Worm (Caenorhabditis elegans) whole organism, mixed stage, embryonic: Measurements from ENCODE around the gene semo-1.

ENCODE experiments used
- M03D4.4 ChIP-seq: sonication (generic microtip); optimal IDR thresholded peaks from 2 replicates; lab custom pipeline; 2017; ENCODE audit warnings: mild to moderate bottlenecking, missing genetic modification characterization, missing compliant biosample characterization
- bed-3 ChIP-seq: fragments of 200-800 bp; sonication (Bioruptor generic); optimal IDR thresholded peaks from 3 replicates; lab custom pipeline; 2018; ENCODE audit warnings: mild to moderate bottlenecking, missing genetic modification characterization, moderate library complexity, missing compliant biosample characterization
- blmp-1 ChIP-seq: fragments of 150-350 bp; optimal IDR thresholded peaks from 2 replicates; lab custom pipeline; 2014; ENCODE audit warnings: missing biosample characterization, missing genetic modification characterization
- ceh-39 ChIP-seq: fragments of 150-350 bp; optimal IDR thresholded peaks from 2 replicates; lab custom pipeline; 2014; ENCODE audit warnings: missing biosample characterization, missing genetic modification characterization
- ceh-43 ChIP-seq: fragments of 200-800 bp; sonication (Bioruptor generic); optimal IDR thresholded peaks from 2 replicates; lab custom pipeline; 2018; ENCODE audit warnings: mild to moderate bottlenecking, missing genetic modification characterization, moderate library complexity, missing compliant biosample characterization
- ceh-83 ChIP-seq: fragments of 200-800 bp; sonication (Bioruptor generic); optimal IDR thresholded peaks from 2 replicates; lab custom pipeline; 2018; ENCODE audit warnings: mild to moderate bottlenecking, missing genetic modification characterization, missing compliant biosample characterization
- ces-1 ChIP-seq: fragments of 150-350 bp; optimal IDR thresholded peaks from 2 replicates; lab custom pipeline; 2014; ENCODE audit warnings: missing biosample characterization, missing genetic modification reagents, missing genetic modification characterization
- cnd-1 ChIP-seq: fragments of 200-800 bp; sonication (Bioruptor generic); optimal IDR thresholded peaks from 2 replicates; lab custom pipeline; 2018; ENCODE audit warnings: mild to moderate bottlenecking, missing genetic modification characterization, missing compliant biosample characterization
- drap-1 ChIP-seq: fragments of 200-800 bp; sonication (Bioruptor generic); optimal IDR thresholded peaks from 3 replicates; lab custom pipeline; 2018; ENCODE audit warnings: mild to moderate bottlenecking, missing genetic modification characterization, missing compliant biosample characterization
- elt-1 ChIP-seq: sonication (generic microtip); optimal IDR thresholded peaks from 2 replicates; lab custom pipeline; 2017; ENCODE audit warnings: missing genetic modification characterization, mild to moderate bottlenecking, missing compliant biosample characterization, antibody characterized with exemption, moderate library complexity, borderline replicate concordance; ENCODE audit not compliant: insufficient read depth
- elt-3 ChIP-seq: fragments of 150-350 bp; optimal IDR thresholded peaks from 2 replicates; lab custom pipeline; 2014; ENCODE audit warnings: missing biosample characterization, missing genetic modification characterization
- flh-1 ChIP-seq: fragments of 200-800 bp; sonication (Bioruptor generic); optimal IDR thresholded peaks from 2 replicates; lab custom pipeline; 2018; ENCODE audit warnings: mild to moderate bottlenecking, missing genetic modification characterization, moderate library complexity, missing compliant biosample characterization
- ham-2 ChIP-seq: fragments of 200-800 bp; sonication (Bioruptor generic); optimal IDR thresholded peaks from 2 replicates; lab custom pipeline; 2018; ENCODE audit warnings: mild to moderate bottlenecking, missing genetic modification characterization, missing compliant biosample characterization
- hlh-1 ChIP-seq: fragments of 150-350 bp; optimal IDR thresholded peaks from 2 replicates; lab custom pipeline; 2014; ENCODE audit warnings: missing biosample characterization, missing genetic modification reagents, missing genetic modification characterization
- lin-13 ChIP-seq: fragments of 150-350 bp; optimal IDR thresholded peaks from 2 replicates; lab custom pipeline; 2014; ENCODE audit warnings: missing biosample characterization, missing genetic modification characterization
- lin-32 ChIP-seq: fragments of 200-800 bp; sonication (Bioruptor generic); optimal IDR thresholded peaks from 2 replicates; lab custom pipeline; 2018; ENCODE audit warnings: mild to moderate bottlenecking, missing genetic modification characterization, missing compliant biosample characterization
- lsy-2 ChIP-seq: fragments of 150-350 bp; optimal IDR thresholded peaks from 2 replicates; lab custom pipeline; 2014; ENCODE audit warnings: missing biosample characterization, missing genetic modification characterization
- mab-5 ChIP-seq: fragments of 150-350 bp; optimal IDR thresholded peaks from 2 replicates; lab custom pipeline; 2014; ENCODE audit warnings: missing biosample characterization, missing genetic modification characterization
- mep-1 ChIP-seq: fragments of 150-350 bp; optimal IDR thresholded peaks from 2 replicates; lab custom pipeline; 2017; ENCODE audit warnings: missing biosample characterization, missing genetic modification reagents, missing genetic modification characterization, inconsistent platforms
- mls-2 ChIP-seq: sonication (generic microtip); optimal IDR thresholded peaks from 2 replicates; lab custom pipeline; 2016; ENCODE audit warnings: mild to moderate bottlenecking, missing genetic modification characterization, moderate library complexity, missing compliant biosample characterization
- nhr-12 ChIP-seq: fragments of 150-350 bp; optimal IDR thresholded peaks from 2 replicates; lab custom pipeline; 2014; ENCODE audit warnings: missing biosample characterization, missing genetic modification characterization
- nhr-2 ChIP-seq: fragments of 150-350 bp; optimal IDR thresholded peaks from 2 replicates; lab custom pipeline; 2014; ENCODE audit warnings: missing biosample characterization, missing genetic modification characterization
- nhr-237 ChIP-seq: fragments of 150-350 bp; optimal IDR thresholded peaks from 2 replicates; lab custom pipeline; 2014; ENCODE audit warnings: missing biosample characterization, missing genetic modification characterization
- nhr-28 ChIP-seq: fragments of 150-350 bp; optimal IDR thresholded peaks from 2 replicates; lab custom pipeline; 2014; ENCODE audit warnings: missing biosample characterization, missing genetic modification characterization
- nhr-76 ChIP-seq: sonication (generic microtip); optimal IDR thresholded peaks from 2 replicates; lab custom pipeline; 2017; ENCODE audit warnings: missing biosample characterization, missing genetic modification characterization
- pha-4 ChIP-seq: fragments of 150-350 bp; optimal IDR thresholded peaks from 2 replicates; lab custom pipeline; 2018; ENCODE audit warnings: missing biosample characterization, missing genetic modification reagents, missing genetic modification characterization
- sem-2 ChIP-seq: fragments of 200-800 bp; sonication (Bioruptor generic); optimal IDR thresholded peaks from 2 replicates; lab custom pipeline; 2018; ENCODE audit warnings: mild to moderate bottlenecking, missing genetic modification characterization, missing compliant biosample characterization
- snpc-4 ChIP-seq: fragments of 150-350 bp; optimal IDR thresholded peaks from 2 replicates; lab custom pipeline; 2014; ENCODE audit warnings: missing biosample characterization, missing genetic modification characterization
- sptf-1 ChIP-seq: sonication (generic microtip); optimal IDR thresholded peaks from 2 replicates; lab custom pipeline; 2017; ENCODE audit warnings: mild to moderate bottlenecking, missing genetic modification characterization, moderate library complexity, missing compliant biosample characterization
- tbx-8 ChIP-seq: fragments of 200-800 bp; sonication (Bioruptor generic); optimal IDR thresholded peaks from 2 replicates; lab custom pipeline; 2018; ENCODE audit warnings: mild to moderate bottlenecking, missing genetic modification characterization, moderate library complexity, missing compliant biosample characterization
- unc-120 ChIP-seq: sonication (generic microtip); optimal IDR thresholded peaks from 2 replicates; lab custom pipeline; 2017; ENCODE audit warnings: missing genetic modification characterization, missing compliant biosample characterization; ENCODE audit not compliant: poor library complexity, severe bottlenecking
- unc-39 ChIP-seq: fragments of 150-350 bp; optimal IDR thresholded peaks from 2 replicates; lab custom pipeline; 2014; ENCODE audit warnings: missing biosample characterization, missing genetic modification characterization
- unc-62 ChIP-seq: fragments of 150-350 bp; optimal IDR thresholded peaks from 2 replicates; lab custom pipeline; 2014; ENCODE audit warnings: missing biosample characterization, missing genetic modification reagents, missing genetic modification characterization
- zip-8 ChIP-seq: fragments of 150-350 bp; optimal IDR thresholded peaks from 2 replicates; lab custom pipeline; 2014; ENCODE audit warnings: missing biosample characterization, missing genetic modification characterization
- ztf-11 ChIP-seq: fragments of 150-350 bp; optimal IDR thresholded peaks from 2 replicates; lab custom pipeline; 2014; ENCODE audit warnings: missing biosample characterization, missing genetic modification characterization

Gene semo-1

DNA sequence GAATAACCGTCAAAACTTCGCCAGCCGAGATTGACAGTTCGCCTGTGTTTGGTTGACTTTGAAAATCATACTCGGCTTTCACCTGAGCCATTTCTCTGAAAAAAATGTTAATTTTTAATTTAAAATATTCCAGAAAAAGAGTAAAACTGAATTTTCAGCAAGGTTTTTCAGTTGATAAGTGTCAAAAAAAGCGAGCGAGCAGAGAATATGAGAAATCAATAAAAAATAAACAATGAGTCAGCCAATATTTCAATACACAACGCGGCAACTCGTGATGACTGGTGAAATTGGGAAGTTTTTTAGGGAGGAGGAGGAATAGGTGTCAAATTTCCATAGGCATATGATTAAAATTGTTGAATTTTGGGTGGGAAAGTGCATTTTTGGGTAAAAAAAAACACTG is 18.8 kb downstream of the semo-1 start, which contains the start of gene lst-4:
Gene lst-4 (minus strand): TSS at position 101 of the 400 bp plus-strand sequence.
- TF ChIP-seq lsy-2 = no peak
- TF ChIP-seq sem-2 = no peak
- TF ChIP-seq ztf-11 (tag; lab: Kevin White, UChicago) = no peak
- TF ChIP-seq ham-2 (GFP tag; lab: Kevin White, UChicago) = no peak
- TF ChIP-seq, all 35 proteins: peak for 0

- TF ChIP-seq zip-8 (tag; lab: Kevin White, UChicago) (peak; percentile 25), lin-13 (tag; lab: Kevin White, UChicago) (no peak), nhr-76 (no peak), elt-3 (tag; lab: Kevin White, UChicago) (no peak), lsy-2 (no peak), nhr-2 (tag; lab: Kevin White, UChicago) (no peak), unc-62 (GFP tag; lab: Kevin White, UChicago) (no peak), drap-1 (GFP tag; lab: Kevin White, UChicago) (no peak), sem-2 (no peak), mab-5 (tag; lab: Kevin White, UChicago) (no peak), nhr-28 (tag; lab: Kevin White, UChicago) (no peak), ham-2 (GFP tag; lab: Kevin White, UChicago) (peak; percentile 80), ceh-43 (GFP tag; lab: Kevin White, UChicago) (no peak), hlh-1 (tag; lab: Kevin White, UChicago) (no peak), mep-1 (tag; lab: Kevin White, UChicago) (no peak), elt-1 (tag; lab: Kevin White, UChicago) (peak; percentile 45), ceh-83 (GFP tag; lab: Kevin White, UChicago) (no peak)
- TF ChIP-seq, all 35 proteins: peak for 3
Measured at ce11 chrIV:14070185-14070991, 19.4 kb downstream of the semo-1 start.

DNA sequence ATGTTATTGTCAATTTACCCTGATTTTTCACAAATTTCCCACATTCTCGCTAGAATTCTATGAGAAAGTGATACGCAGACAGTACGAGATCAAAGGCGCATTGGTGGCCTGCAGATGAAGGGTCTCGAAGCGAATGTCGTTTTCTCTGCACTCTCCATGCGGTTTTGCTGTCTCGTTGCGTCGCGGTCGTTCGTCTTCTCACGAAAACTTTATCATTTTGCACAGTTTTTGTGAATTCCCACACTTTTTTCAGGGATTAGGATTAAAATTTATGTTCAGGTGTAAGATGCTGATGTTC is 19.9 kb downstream of the semo-1 start:
- TF ChIP-seq ztf-11 (tag; lab: Kevin White, UChicago) (no peak), nhr-237 (tag; lab: Kevin White, UChicago) (peak; percentile 66), cnd-1 (tag; lab: Kevin White, UChicago) (no peak), drap-1 (GFP tag; lab: Kevin White, UChicago) (no peak), zip-8 (tag; lab: Kevin White, UChicago) (no peak), lin-32 (GFP tag; lab: Kevin White, UChicago) (no peak), nhr-12 (tag; lab: Kevin White, UChicago) (no peak), mep-1 (tag; lab: Kevin White, UChicago) (peak; percentile 86), ceh-43 (GFP tag; lab: Kevin White, UChicago) (no peak), M03D4.4 (tag; lab: Kevin White, UChicago) (no peak), ham-2 (GFP tag; lab: Kevin White, UChicago) (no peak), blmp-1 (tag; lab: Kevin White, UChicago) (no peak), flh-1 (GFP tag; lab: Kevin White, UChicago) (no peak), snpc-4 (no peak), elt-3 (tag; lab: Kevin White, UChicago) (no peak), pha-4 (peak; percentile 95), ceh-39 (tag; lab: Kevin White, UChicago) (peak; percentile 79), mab-5 (tag; lab: Kevin White, UChicago) (no peak), nhr-76 (no peak), lsy-2 (peak; percentile 82), sem-2 (no peak), ceh-83 (GFP tag; lab: Kevin White, UChicago) (no peak), unc-39 (no peak), sptf-1 (tag; lab: Kevin White, UChicago) (no peak), bed-3 (GFP tag; lab: Kevin White, UChicago) (no peak), nhr-2 (tag; lab: Kevin White, UChicago) (no peak), nhr-28 (tag; lab: Kevin White, UChicago) (no peak), ces-1 (GFP tag; lab: Kevin White, UChicago) (peak; percentile 68), hlh-1 (tag; lab: Kevin White, UChicago) (peak; percentile 31), tbx-8 (GFP tag; lab: Kevin White, UChicago) (no peak), lin-13 (tag; lab: Kevin White, UChicago) (peak; percentile 91), unc-62 (GFP tag; lab: Kevin White, UChicago) (no peak), elt-1 (tag; lab: Kevin White, UChicago) (no peak), unc-120 (tag; lab: Kevin White, UChicago) (no peak), mls-2 (no peak)
